Worm (Caenorhabditis elegans): ENCODE measurements around the gene F01D5.6.

DNA sequence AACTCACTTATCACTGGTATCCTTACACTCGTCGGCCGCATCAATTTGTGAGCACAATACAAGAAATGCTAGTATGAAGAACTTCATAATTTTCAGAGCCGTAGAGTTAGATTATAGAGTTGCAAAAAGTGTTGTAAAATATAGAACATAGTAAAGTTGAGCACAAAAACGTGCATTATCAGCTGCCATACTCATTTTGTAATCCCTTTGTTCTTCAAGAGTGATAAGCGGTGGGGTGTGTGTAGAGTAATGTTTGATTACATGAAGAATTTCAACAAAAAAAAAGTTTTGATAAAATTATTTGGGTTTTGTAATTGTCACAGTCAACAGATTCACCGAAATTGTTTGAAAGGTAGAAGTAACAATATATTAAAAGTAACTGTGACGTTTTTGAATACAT is 23.4 kb upstream of the F01D5.6 start, which contains the start of the genes Y39G8B.13 and Y39G8B.10:
- TF ChIP-seq cog-1 (tag; optimal IDR thresholded peaks at IDR 0.05), result no peak
- no peak for TF ChIP-seq med-1 (GFP tag; optimal IDR thresholded peaks at IDR 0.05; ENCODE audit: insufficient read depth)
- TF ChIP-seq ztf-23 (GFP tag; IDR thresholded peaks at IDR 0.05), result no peak
- no peak for TF ChIP-seq T22C8.4 (GFP tag; IDR thresholded peaks at IDR 0.05)
- TF ChIP-seq ztf-29 (GFP tag; IDR thresholded peaks at IDR 0.05), result no peak
- TF ChIP-seq tab-1 (GFP tag; IDR thresholded peaks at IDR 0.05), result no peak
- no peak for TF ChIP-seq klf-2 (GFP tag; conservative IDR thresholded peaks at IDR 0.05)

Measured in whole organism, midembryonic.